Fruit fly (Drosophila melanogaster) whole organism, adult: Measurements from ENCODE around the gene CG14074.
A peak's percentile ranks its signal among the peaks of the same experiment; 100 is the strongest.

ENCODE experiments used
- CG14711 ChIP-seq: fragments of 200-800 bp; sonication (Bioruptor generic); optimal IDR thresholded peaks from 2 replicates; lab custom pipeline; 2018; ENCODE audit warnings: missing biosample characterization, mild to moderate bottlenecking, missing genetic modification characterization, moderate library complexity
- CG1620 ChIP-seq: fragments of 200-800 bp; sonication (Bioruptor generic); optimal IDR thresholded peaks from 2 replicates; lab custom pipeline; 2016; ENCODE audit warnings: missing biosample characterization, missing genetic modification characterization
- CG33017 ChIP-seq: fragments of 200-800 bp; sonication (Bioruptor generic); optimal IDR thresholded peaks from 2 replicates; lab custom pipeline; 2018; ENCODE audit warnings: missing biosample characterization, mild to moderate bottlenecking, missing genetic modification characterization, moderate library complexity
- CG7045 ChIP-seq: fragments of 200-800 bp; sonication (Bioruptor generic); optimal IDR thresholded peaks from 2 replicates; lab custom pipeline; 2017; ENCODE audit warnings: missing biosample characterization, mild to moderate bottlenecking, missing genetic modification characterization
- Hr96 ChIP-seq: fragments of 200-800 bp; sonication (Bioruptor generic); optimal IDR thresholded peaks from 2 replicates; lab custom pipeline; 2016; ENCODE audit warnings: missing biosample characterization, missing genetic modification characterization
- bab1 ChIP-seq: fragments of 200-800 bp; sonication (Bioruptor generic); optimal IDR thresholded peaks from 3 replicates; lab custom pipeline; 2019; ENCODE audit warnings: missing biosample characterization, mild to moderate bottlenecking, missing genetic modification characterization, moderate library complexity
- kay ChIP-seq: fragments of 200-800 bp; sonication (Bioruptor generic); peaks from one replicate; lab custom pipeline; 2016; ENCODE audit warnings: missing biosample characterization, missing genetic modification characterization, borderline replicate concordance
- pad ChIP-seq: fragments of 200-800 bp; sonication (Bioruptor generic); optimal IDR thresholded peaks from 3 replicates; lab custom pipeline; 2017; ENCODE audit warnings: missing biosample characterization, missing genetic modification characterization, mild to moderate bottlenecking, moderate library complexity, missing genetic modification reagents

DNA sequence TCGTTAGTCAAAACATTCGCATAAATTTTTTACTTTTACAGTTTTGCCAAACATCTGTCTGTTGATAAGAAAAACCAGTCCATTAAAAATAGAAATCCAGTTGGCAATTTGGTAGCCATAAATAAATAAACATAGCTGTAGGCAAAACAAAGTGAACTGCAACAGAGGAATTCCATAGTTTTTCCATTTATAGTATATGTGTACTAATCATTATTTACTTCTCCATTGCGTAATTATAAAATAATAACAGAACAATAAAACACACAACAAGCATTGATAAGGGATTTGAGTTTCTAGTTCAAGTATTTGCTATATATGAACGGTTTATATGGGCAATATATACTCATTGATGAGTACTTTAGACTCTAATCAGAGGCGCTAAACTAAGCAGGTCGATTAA is 29.4 kb upstream of the CG14074 start:
- TF ChIP-seq pad (no peak), CG33017 (tag; lab: Kevin White, UChicago) (peak; percentile 44), kay (GFP tag; lab: Kevin White, UChicago) (no peak), CG14711 (no peak), Hr96 (no peak), CG7045 (GFP tag; lab: Kevin White, UChicago) (no peak), CG1620 (GFP tag; lab: Kevin White, UChicago) (no peak), bab1 (GFP tag; lab: Kevin White, UChicago) (no peak)
